Fruit fly (Drosophila melanogaster) S2 (cell line): Measurements from ENCODE around the gene Lam.

Experiments
- CG8478 ChIP-seq: fragments of >200 bp; optimal IDR thresholded peaks from 2 replicates; lab custom pipeline; 2018
- CTCF ChIP-seq, 2 experiments: fragments of >200 bp; optimal IDR thresholded peaks; 2 replicates each; lab custom pipeline; 2018

dm6 chr2L:5519846-5520384 is 22.4 kb upstream of the Lam start, which contains the start of the genes CG7382 and cl:
- TF ChIP-seq CTCF (optimal IDR thresholded peaks at IDR 0.05; lab: Kevin White, UChicago) (no peak), CG8478 (lab: Kevin White, UChicago) (no peak)
